Fruit fly (Drosophila melanogaster) whole organism: ENCODE measurements around the gene MED30.

Experiments used
- CG8478 ChIP-seq: fragments of >200 bp; optimal IDR thresholded peaks from 2 replicates; lab custom pipeline; 2018; ENCODE audit warnings: inconsistent platforms
- Dll ChIP-seq: fragments of >200 bp; optimal IDR thresholded peaks from 2 replicates; lab custom pipeline; 2017
- EcR ChIP-seq, 2 experiments: fragments of >200 bp; optimal IDR thresholded peaks; 2 replicates each; lab custom pipeline; 2017; ENCODE audit warnings: missing biosample characterization in 2 of 2, missing genetic modification characterization in 2 of 2, missing genetic modification reagents in 2 of 2
- pan ChIP-seq: fragments of >200 bp; optimal IDR thresholded peaks from 2 replicates; lab custom pipeline; 2017
- psq ChIP-seq: fragments of >200 bp; optimal IDR thresholded peaks from 2 replicates; lab custom pipeline; 2017
- usp ChIP-seq: fragments of >200 bp; optimal IDR thresholded peaks from 2 replicates; lab custom pipeline; 2017; ENCODE audit warnings: missing biosample characterization, missing genetic modification characterization, mixed read lengths

DNA sequence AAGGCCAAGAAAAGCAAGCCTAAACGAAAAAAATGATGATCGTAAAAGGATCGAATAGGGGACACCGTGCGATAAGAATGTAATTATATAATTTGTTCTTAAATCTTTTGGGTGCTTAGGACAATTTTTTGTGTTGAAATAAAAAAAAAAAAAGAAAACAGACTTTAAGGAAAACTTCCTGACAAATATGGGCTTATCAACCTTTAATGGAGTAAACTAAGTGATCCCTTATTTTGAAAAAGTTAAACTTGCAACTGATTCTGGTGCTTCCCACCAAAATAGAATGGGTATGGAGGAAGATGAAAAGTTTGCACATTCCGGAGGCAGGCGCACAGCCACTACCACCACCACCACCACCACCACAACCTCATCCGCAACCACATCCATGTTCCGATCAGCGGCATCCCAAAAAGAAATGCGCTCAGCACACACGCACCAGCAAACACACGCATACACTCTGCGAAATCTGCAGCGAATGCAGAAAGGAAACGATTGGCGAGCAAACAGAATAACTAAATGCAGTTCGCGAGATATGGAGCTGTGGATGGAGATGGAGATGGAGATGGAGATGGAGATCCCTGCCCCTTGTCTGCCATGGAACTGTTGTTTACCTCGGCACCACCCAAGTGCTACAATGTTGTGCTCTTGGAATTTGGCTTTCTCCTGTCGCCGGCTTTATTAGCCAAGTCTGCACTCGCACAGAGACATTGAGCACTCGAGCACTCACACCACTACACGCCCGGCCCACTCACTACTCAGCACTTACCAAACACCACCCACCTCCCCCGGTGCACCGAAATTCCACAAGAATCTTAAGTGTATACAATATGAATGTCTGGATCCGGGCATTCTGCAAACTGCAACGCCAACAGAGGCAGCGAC, 34.2 kb downstream of the MED30 start:
- no peak for TF ChIP-seq CG8478 (lab: Kevin White, UChicago)
- TF ChIP-seq Dll (lab: Kevin White, UChicago) = no peak
- peak; percentile 86 for TF ChIP-seq pan (lab: Kevin White, UChicago)
- TF ChIP-seq psq (lab: Kevin White, UChicago) = no peak
- no peak for TF ChIP-seq usp (GFP tag; lab: Kevin White, UChicago)
- no peak for TF ChIP-seq EcR (GFP tag; optimal IDR thresholded peaks at IDR 0.05; lab: Kevin White, UChicago)
